Fruit fly (Drosophila melanogaster): ENCODE measurements around the gene CG34124.

DNA sequence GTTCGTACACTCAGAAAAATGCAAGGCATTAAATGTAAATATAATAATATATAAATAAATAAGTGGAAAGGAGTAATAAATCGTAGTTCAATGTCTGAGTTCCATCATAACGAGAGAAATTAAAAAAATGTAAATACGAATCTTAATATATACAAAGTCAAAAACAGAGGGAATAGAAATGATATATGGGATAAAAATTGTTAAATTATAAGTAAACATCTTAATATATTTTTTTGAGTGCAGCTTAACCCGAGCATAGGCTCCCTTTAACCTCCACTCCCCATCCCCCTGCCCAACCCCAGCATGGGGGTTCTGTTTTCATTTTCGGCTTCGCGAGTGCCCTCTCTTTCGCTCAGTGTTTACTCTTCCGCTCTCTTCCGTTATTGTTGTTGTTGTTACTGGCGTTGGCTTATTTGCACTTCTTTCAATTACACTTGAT lies 42.5 kb upstream of the CG34124 start:
- no peak for TF ChIP-seq salr (GFP tag; optimal IDR thresholded peaks at IDR 0.05)
- peak; percentile 67 for TF ChIP-seq CG32006 (GFP tag; optimal IDR thresholded peaks at IDR 0.05)
